Worm (Caenorhabditis elegans) whole organism, L3 larva: Measurements from ENCODE around the gene Y71H2AM.25.
"Not testable (repeated sequence)": the region's sequence is repeated elsewhere in the genome, so short reads cannot be mapped to it uniquely, and the experiment has no call there.

Source experiments
- ZK546.5 ChIP-seq: sonication (generic microtip); optimal IDR thresholded peaks from 2 replicates; lab custom pipeline; 2017; ENCODE audit warnings: missing biosample characterization, missing genetic modification characterization
- elt-3 ChIP-seq, 3 experiments: fragments of 150-350 bp in 1 of 3; sonication (generic microtip) in 2 of 3; optimal IDR thresholded peaks; 2 replicates in 2 of 3; 4 replicates in 1 of 3; lab custom pipeline; 2014 to 2017; ENCODE audit warnings: missing biosample characterization in 3 of 3, missing genetic modification characterization in 3 of 3
- tbx-2 ChIP-seq: sonication (generic microtip); optimal IDR thresholded peaks from 2 replicates; lab custom pipeline; 2016; ENCODE audit warnings: mild to moderate bottlenecking, missing genetic modification characterization, missing compliant biosample characterization
- unc-62 ChIP-seq: fragments of 150-350 bp; sonication (generic microtip); optimal IDR thresholded peaks from 4 replicates; lab custom pipeline; 2014; ENCODE audit warnings: missing biosample characterization, missing genetic modification reagents, missing genetic modification characterization
- zag-1 ChIP-seq: fragments of 150-350 bp; optimal IDR thresholded peaks from 2 replicates; lab custom pipeline; 2014; ENCODE audit warnings: missing biosample characterization, missing genetic modification characterization

- TF ChIP-seq elt-3 (tag; optimal IDR thresholded peaks at IDR 0.05; lab: Kevin White, UChicago); zag-1 (tag; lab: Kevin White, UChicago); unc-62 (GFP tag; lab: Kevin White, UChicago); ZK546.5 (tag; lab: Kevin White, UChicago); tbx-2: not testable (repeated sequence)
These were observed 34.6 kb downstream of the Y71H2AM.25 start for ce11 chrIII:2836742-2837416.
